Worm (Caenorhabditis elegans) whole organism, late embryonic: ENCODE data around the gene cbp-1.

Source experiments
- ceh-45 ChIP-seq: fragments of 200-800 bp; sonication (Bioruptor generic); IDR thresholded peaks from 2 replicates; pipeline ENCODE4 v1.3.6; 2022; ENCODE audit warnings: missing genetic modification reagents, missing genetic modification characterization, missing compliant biosample characterization
- elt-4 ChIP-seq: sonication (generic microtip); optimal IDR thresholded peaks from 2 replicates; lab custom pipeline; 2016; ENCODE audit warnings: missing genetic modification characterization, missing compliant biosample characterization
- fkh-10 ChIP-seq: fragments of 150-350 bp; optimal IDR thresholded peaks from 2 replicates; lab custom pipeline; 2014; ENCODE audit warnings: missing biosample characterization, missing genetic modification reagents, missing genetic modification characterization
- hlh-30 ChIP-seq: sonication (generic microtip); optimal IDR thresholded peaks from 2 replicates; lab custom pipeline; 2017; ENCODE audit warnings: antibody characterized with exemption, missing genetic modification characterization, missing compliant biosample characterization; ENCODE audit not compliant: insufficient read depth
- hlh-6 ChIP-seq: sonication (generic microtip); optimal IDR thresholded peaks from 2 replicates; lab custom pipeline; 2016; ENCODE audit warnings: missing genotype, missing genetic modification characterization, missing compliant biosample characterization
- pqm-1 ChIP-seq: sonication (generic microtip); optimal IDR thresholded peaks from 2 replicates; lab custom pipeline; 2016; ENCODE audit warnings: missing genetic modification characterization, missing compliant biosample characterization

ce11 chrIII:9780254-9780653 is 13.9 kb downstream of the cbp-1 start, which contains the start of gene sqv-3:
- TF ChIP-seq fkh-10 (GFP tag; lab: Kevin White, UChicago) (no peak), elt-4 (tag; lab: Kevin White, UChicago) (no peak), hlh-6 (tag; lab: Kevin White, UChicago) (no peak), hlh-30 (tag; lab: Kevin White, UChicago) (no peak), pqm-1 (tag; lab: Kevin White, UChicago) (no peak), ceh-45 (no peak)
